Fruit fly (Drosophila melanogaster) whole organism, wandering third instar larva: ENCODE measurements around the gene CG14200.
A peak's percentile ranks its signal among the peaks of the same experiment; 100 is the strongest.

ENCODE experiments used
- CG32264 ChIP-seq: fragments of 200-800 bp; sonication (Bioruptor generic); optimal IDR thresholded peaks from 2 replicates; lab custom pipeline; 2016; ENCODE audit warnings: missing biosample characterization, missing genetic modification characterization
- CG9705 ChIP-seq: fragments of 200-800 bp; sonication (Bioruptor generic); optimal IDR thresholded peaks from 2 replicates; lab custom pipeline; 2018; ENCODE audit warnings: missing biosample characterization, mild to moderate bottlenecking, missing genetic modification characterization
- CrebA ChIP-seq: fragments of 200-800 bp; sonication (Bioruptor generic); optimal IDR thresholded peaks from 2 replicates; lab custom pipeline; 2016; ENCODE audit warnings: missing biosample characterization, mild to moderate bottlenecking, missing genetic modification characterization, borderline replicate concordance
- Dif ChIP-seq: fragments of 200-275, 200-300 bp; sonication (Bioruptor generic); optimal IDR thresholded peaks from 2 replicates; lab custom pipeline; 2018; ENCODE audit warnings: missing biosample characterization, missing genetic modification characterization; ENCODE audit not compliant: partially characterized antibody
- GATAd ChIP-seq: sonication (Bioruptor generic); optimal IDR thresholded peaks from 2 replicates; lab custom pipeline; 2016; ENCODE audit warnings: missing biosample characterization, missing genetic modification characterization
- HLH106 ChIP-seq: fragments of 200-800 bp; optimal IDR thresholded peaks from 3 replicates; lab custom pipeline; 2019; ENCODE audit warnings: missing biosample characterization, mild to moderate bottlenecking, missing genetic modification characterization, moderate library complexity
- Hnf4 ChIP-seq: fragments of 200-800 bp; sonication (Bioruptor generic); optimal IDR thresholded peaks from 2 replicates; lab custom pipeline; 2016; ENCODE audit warnings: missing biosample characterization, mild to moderate bottlenecking, missing genetic modification characterization
- Hr78 ChIP-seq: fragments of >200 bp; optimal IDR thresholded peaks from 2 replicates; lab custom pipeline; 2017; ENCODE audit warnings: missing biosample characterization, missing genetic modification characterization
- Hr83 ChIP-seq: fragments of 200-300 bp; sonication (Bioruptor generic); optimal IDR thresholded peaks from 2 replicates; lab custom pipeline; 2016; ENCODE audit warnings: missing biosample characterization, mild to moderate bottlenecking, missing genetic modification characterization, moderate library complexity; ENCODE audit not compliant: poor library complexity, severe bottlenecking
- Jra ChIP-seq: sonication (Bioruptor generic); optimal IDR thresholded peaks from 2 replicates; lab custom pipeline; 2016; ENCODE audit warnings: missing biosample characterization, missing genetic modification characterization
- Mio ChIP-seq: sonication (Bioruptor generic); optimal IDR thresholded peaks from 2 replicates; lab custom pipeline; 2016; ENCODE audit warnings: missing biosample characterization, missing genetic modification characterization
- Myc ChIP-seq: fragments of >200 bp; optimal IDR thresholded peaks from 2 replicates; lab custom pipeline; 2017
- N ChIP-seq: fragments of >200 bp; optimal IDR thresholded peaks from 2 replicates; lab custom pipeline; 2018; ENCODE audit warnings: missing biosample characterization, missing external identifiers, missing genetic modification characterization
- OdsH ChIP-seq: fragments of 200-800 bp; sonication (Bioruptor generic); optimal IDR thresholded peaks from 2 replicates; lab custom pipeline; 2016; ENCODE audit warnings: missing biosample characterization, mild to moderate bottlenecking, missing genetic modification characterization
- Rel ChIP-seq, 2 experiments: fragments of 200-800 bp; sonication (Bioruptor generic) in 1 of 2; optimal IDR thresholded peaks; 2 replicates in 1 of 2; 3 replicates in 1 of 2; lab custom pipeline; 2016 to 2019; ENCODE audit warnings: mild to moderate bottlenecking in 2 of 2, missing biosample characterization in 2 of 2, missing genetic modification characterization in 2 of 2, moderate library complexity in 1 of 2
- Sp1 ChIP-seq: fragments of 200-800 bp; sonication (Bioruptor generic); optimal IDR thresholded peaks from 3 replicates; lab custom pipeline; 2019; ENCODE audit warnings: missing biosample characterization, mild to moderate bottlenecking, missing genetic modification characterization, moderate library complexity
- Vsx2 ChIP-seq: fragments of 200-300, 225-300 bp; sonication (Bioruptor generic); optimal IDR thresholded peaks from 2 replicates; lab custom pipeline; 2018; ENCODE audit warnings: missing biosample characterization, missing genetic modification characterization; ENCODE audit not compliant: partially characterized antibody
- br ChIP-seq: fragments of 200-800 bp; sonication (Bioruptor generic); optimal IDR thresholded peaks from 2 replicates; lab custom pipeline; 2016; ENCODE audit warnings: missing biosample characterization, missing genetic modification characterization
- brk ChIP-seq: fragments of 200-800 bp; sonication (Bioruptor generic); optimal IDR thresholded peaks from 2 replicates; lab custom pipeline; 2016; ENCODE audit warnings: missing biosample characterization, mild to moderate bottlenecking, missing genetic modification characterization
- dl ChIP-seq, 2 experiments: fragments of 175-275, 200-275 bp in 1 of 2; fragments of 200-275 bp in 1 of 2; sonication (Bioruptor generic); optimal IDR thresholded peaks; lab custom pipeline; 2018; ENCODE audit warnings: mild to moderate bottlenecking in 2 of 2, missing biosample characterization in 2 of 2, missing genetic modification characterization in 2 of 2, moderate library complexity in 2 of 2; ENCODE audit not compliant: partially characterized antibody in 2 of 2, insufficient read depth in 1 of 2
- dmrt93B ChIP-seq: fragments of 200-800 bp; sonication (Bioruptor generic); optimal IDR thresholded peaks from 2 replicates; lab custom pipeline; 2018; ENCODE audit warnings: missing biosample characterization, mild to moderate bottlenecking, missing genetic modification characterization
- dsf ChIP-seq: sonication (Bioruptor generic); optimal IDR thresholded peaks from 2 replicates; lab custom pipeline; 2016; ENCODE audit warnings: missing biosample characterization, missing genetic modification characterization, borderline replicate concordance
- ey ChIP-seq: fragments of 200-800 bp; sonication (Bioruptor generic); optimal IDR thresholded peaks from 2 replicates; lab custom pipeline; 2016; ENCODE audit warnings: missing biosample characterization, missing genetic modification characterization
- foxo ChIP-seq, 2 experiments: fragments of 200-800 bp; sonication (Bioruptor generic); optimal IDR thresholded peaks; 2 replicates in 1 of 2; 3 replicates in 1 of 2; lab custom pipeline; 2016 to 2017; ENCODE audit warnings: missing biosample characterization in 2 of 2, missing genetic modification characterization in 2 of 2
- fru ChIP-seq: fragments of 200-800 bp; sonication (Bioruptor generic); optimal IDR thresholded peaks from 3 replicates; lab custom pipeline; 2016; ENCODE audit warnings: missing biosample characterization, mild to moderate bottlenecking, missing genetic modification characterization
- h ChIP-seq: fragments of 200-800 bp; sonication (Bioruptor generic); optimal IDR thresholded peaks from 3 replicates; lab custom pipeline; 2016; ENCODE audit warnings: missing biosample characterization, mild to moderate bottlenecking, missing genetic modification characterization
- jim ChIP-seq: fragments of 175-275, 200-325 bp; sonication (Bioruptor generic); optimal IDR thresholded peaks from 2 replicates; lab custom pipeline; 2016; ENCODE audit warnings: missing biosample characterization, mild to moderate bottlenecking, missing genetic modification characterization
- lola ChIP-seq: fragments of >200 bp; optimal IDR thresholded peaks from 2 replicates; lab custom pipeline; 2017; ENCODE audit warnings: missing biosample characterization, missing genetic modification characterization
- pan ChIP-seq: fragments of >200 bp; optimal IDR thresholded peaks from 2 replicates; lab custom pipeline; 2017
- psq ChIP-seq: fragments of 200-800 bp; sonication (Bioruptor generic); optimal IDR thresholded peaks from 3 replicates; lab custom pipeline; 2017; ENCODE audit warnings: missing biosample characterization, mild to moderate bottlenecking, missing genetic modification characterization, moderate library complexity
- rgr ChIP-seq: fragments of 200-800 bp; sonication (Bioruptor generic); optimal IDR thresholded peaks from 3 replicates; lab custom pipeline; 2016; ENCODE audit warnings: missing biosample characterization, mild to moderate bottlenecking, missing genetic modification characterization
- sage ChIP-seq: fragments of 200-800 bp; sonication (Bioruptor generic); optimal IDR thresholded peaks from 2 replicates; lab custom pipeline; 2016; ENCODE audit warnings: missing biosample characterization, mild to moderate bottlenecking, missing genetic modification characterization
- sv ChIP-seq: fragments of 200-800 bp; sonication (Bioruptor generic); optimal IDR thresholded peaks from 3 replicates; lab custom pipeline; 2016; ENCODE audit warnings: missing biosample characterization, missing genetic modification characterization
- tai ChIP-seq: sonication (Bioruptor generic); optimal IDR thresholded peaks from 2 replicates; lab custom pipeline; 2016; ENCODE audit warnings: missing biosample characterization, missing genetic modification characterization
- usp ChIP-seq: fragments of >200 bp; optimal IDR thresholded peaks from 2 replicates; lab custom pipeline; 2017; ENCODE audit warnings: missing biosample characterization, missing genetic modification characterization
- woc ChIP-seq: sonication (Bioruptor generic); optimal IDR thresholded peaks from 2 replicates; lab custom pipeline; 2016; ENCODE audit warnings: missing biosample characterization, mild to moderate bottlenecking, missing genetic modification characterization

CG14200 gene

DNA sequence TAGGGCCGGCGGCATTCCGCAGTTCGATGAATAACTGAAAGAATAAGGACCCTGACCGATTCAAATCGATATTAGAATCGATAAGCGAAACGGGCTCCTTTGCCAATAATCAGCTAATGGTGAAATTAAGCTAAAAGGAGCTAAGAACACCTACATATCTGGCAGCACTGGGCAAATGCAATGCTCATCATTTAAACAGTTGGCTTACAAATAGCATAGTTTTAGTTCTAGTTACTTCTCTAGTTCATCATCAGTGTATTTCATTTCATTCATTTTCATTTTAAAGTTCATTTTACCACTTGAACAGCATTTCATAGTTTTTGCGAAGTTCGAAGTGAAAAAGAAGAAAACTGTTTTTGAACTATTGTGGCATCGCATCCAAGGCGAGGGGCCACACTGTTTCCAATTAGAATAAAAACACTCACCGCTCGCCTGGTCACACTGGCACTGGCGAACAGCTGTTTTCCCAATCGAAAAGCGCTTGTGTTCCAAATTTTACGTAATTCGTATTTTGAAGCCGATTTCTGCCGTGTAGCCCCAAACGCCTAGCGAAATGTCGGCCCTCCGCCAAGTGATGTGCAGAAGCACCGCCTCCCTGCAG is 3.2 kb upstream of the CG14200 start, which contains the start of the genes pcm and ND-18:
Gene pcm (minus strand): TSS at position 28 of the 601 bp plus-strand sequence.
Gene ND-18 (plus strand): TSS at position 438 of the 601 bp plus-strand sequence.
- TF ChIP-seq sv (GFP tag; lab: Kevin White, UChicago) (no peak), GATAd (GFP tag; lab: Kevin White, UChicago) (no peak), CG32264 (no peak), tai (no peak), brk (GFP tag; lab: Kevin White, UChicago) (no peak), Myc (lab: Kevin White, UChicago) (peak; percentile 23), psq (GFP tag; lab: Kevin White, UChicago) (peak; percentile 6), rgr (GFP tag; lab: Kevin White, UChicago) (no peak), br (GFP tag; lab: Kevin White, UChicago) (no peak), dsf (GFP tag; lab: Kevin White, UChicago) (no peak)

DNA sequence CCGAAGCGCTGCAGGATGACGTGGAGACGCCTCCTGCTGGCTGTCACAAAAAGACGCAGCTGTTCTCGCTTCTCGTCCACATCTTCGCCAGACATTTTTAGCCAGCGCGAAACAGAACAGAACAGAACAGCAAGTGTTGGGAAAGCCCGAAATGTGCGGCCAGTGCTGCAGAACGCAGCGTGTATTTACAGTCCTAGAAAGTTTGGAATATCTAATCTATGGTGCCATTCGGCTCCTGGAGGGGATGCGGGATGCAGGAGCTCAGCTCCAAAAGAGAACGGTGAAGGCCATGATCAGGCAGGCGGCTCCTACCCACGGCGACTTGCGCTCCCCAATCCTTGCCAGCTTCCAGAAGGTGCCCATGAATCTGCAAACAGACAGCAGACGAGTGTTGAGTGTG is 1.0 kb upstream of the CG14200 start, which contains the start of gene CG12204:
Gene CG12204 (minus strand): TSS at position 117 of the 400 bp plus-strand sequence.
- TF ChIP-seq Sp1 (peak; percentile 18), ey (GFP tag; lab: Kevin White, UChicago) (peak; percentile 13), dl (GFP tag; optimal IDR thresholded peaks at IDR 0.05; lab: Kevin White, UChicago; ENCODE audit: insufficient read depth in 1 of 2, partially characterized antibody in 2 of 2) (no peak), br (GFP tag; lab: Kevin White, UChicago) (no peak), CG32264 (no peak), pan (lab: Kevin White, UChicago) (no peak), usp (GFP tag; lab: Kevin White, UChicago) (no peak), Hr83 (GFP tag; lab: Kevin White, UChicago) (peak; percentile 26), tai (no peak), Rel (GFP tag; optimal IDR thresholded peaks at IDR 0.05; lab: Kevin White, UChicago) (no peak), Rel (tag; optimal IDR thresholded peaks at IDR 0.05; lab: Kevin White, UChicago) (no peak), rgr (GFP tag; lab: Kevin White, UChicago) (peak; percentile 50), Hr78 (no peak), fru (GFP tag; lab: Kevin White, UChicago) (no peak), woc (GFP tag; lab: Kevin White, UChicago) (no peak), GATAd (GFP tag; lab: Kevin White, UChicago) (no peak), Mio (no peak), dsf (GFP tag; lab: Kevin White, UChicago) (no peak), N (no peak), foxo (GFP tag; optimal IDR thresholded peaks at IDR 0.05; lab: Kevin White, UChicago) (no peak), dmrt93B (no peak), CrebA (GFP tag; lab: Kevin White, UChicago) (no peak), psq (GFP tag; lab: Kevin White, UChicago) (no peak), Dif (GFP tag; lab: Kevin White, UChicago) (no peak), Hnf4 (GFP tag; lab: Kevin White, UChicago) (no peak), lola (no peak), Vsx2 (GFP tag; lab: Kevin White, UChicago) (no peak), Myc (lab: Kevin White, UChicago) (no peak), brk (GFP tag; lab: Kevin White, UChicago) (no peak), Jra (GFP tag; lab: Kevin White, UChicago) (no peak), sv (GFP tag; lab: Kevin White, UChicago) (no peak), HLH106 (tag; lab: Kevin White, UChicago) (peak; percentile 25), sage (GFP tag; lab: Kevin White, UChicago) (no peak), h (GFP tag; lab: Kevin White, UChicago) (no peak), OdsH (GFP tag; lab: Kevin White, UChicago) (peak; percentile 18), CG9705 (GFP tag; lab: Kevin White, UChicago) (no peak), jim (GFP tag; lab: Kevin White, UChicago) (no peak)
